Fruit fly (Drosophila melanogaster): ENCODE results near the gene CG17186.

Gene CG17186

dm6 chr3R:19860996-19861719 is 16.2 kb downstream of the CG17186 start, which contains the start of the genes Ire1 and Mrm2 (continued):
- TF ChIP-seq CG18262 (tag; optimal IDR thresholded peaks at IDR 0.05) (peak; percentile 71), h (optimal IDR thresholded peaks at IDR 0.05) (no peak), CG7372 (GFP tag; IDR thresholded peaks at IDR 0.05) (peak; percentile 81), lov (optimal IDR thresholded peaks at IDR 0.05) (no peak), lov (GFP tag; IDR thresholded peaks at IDR 0.05) (peak; percentile 74; the same call in 1 of the 3 replicates), CG14710 (tag; optimal IDR thresholded peaks at IDR 0.05) (peak; percentile 94), H2.0 (GFP tag; IDR thresholded peaks at IDR 0.05) (peak; percentile 80), CG1024 (GFP tag; IDR thresholded peaks at IDR 0.05) (peak; percentile 91), pfk (GFP tag; optimal IDR thresholded peaks at IDR 0.05) (peak; percentile 1), Ssrp (tag; optimal IDR thresholded peaks at IDR 0.05) (peak; percentile 77), pros (GFP tag; optimal IDR thresholded peaks at IDR 0.05) (no peak), CG7556 (GFP tag; optimal IDR thresholded peaks at IDR 0.05) (peak; percentile 46), CG15601 (tag; optimal IDR thresholded peaks at IDR 0.05) (peak; percentile 82), repo (GFP tag; optimal IDR thresholded peaks at IDR 0.05) (peak; percentile 75), chm (GFP tag; IDR thresholded peaks at IDR 0.05) (peak; percentile 57; the same call in 1 of the 2 replicates), H15 (GFP tag; IDR thresholded peaks at IDR 0.05) (peak; percentile 21; the same call in 1 of the 3 replicates), D19B (GFP tag; optimal IDR thresholded peaks at IDR 0.05) (peak; percentile 34), CG8478 (optimal IDR thresholded peaks at IDR 0.05) (no peak), bbx (GFP tag; IDR thresholded peaks at IDR 0.05; ENCODE audit: partially characterized antibody) (peak; percentile 52), CG10959 (GFP tag; IDR thresholded peaks at IDR 0.05) (peak; percentile 63), sens (GFP tag) (peak; percentile 96), trem (tag; optimal IDR thresholded peaks at IDR 0.05) (peak; percentile 89), CTCF (GFP tag; optimal IDR thresholded peaks at IDR 0.05) (no peak), HLH54F (GFP tag; optimal IDR thresholded peaks at IDR 0.05) (peak; percentile 92), NFAT (GFP tag; IDR thresholded peaks at IDR 0.05) (peak; percentile 81), pan (optimal IDR thresholded peaks at IDR 0.05) (no peak), pan (GFP tag; optimal IDR thresholded peaks at IDR 0.05 in 1 of 2, IDR thresholded peaks at IDR 0.05 in 1 of 2) (peak in 1 of 2 experiments; percentile 78), Fer3 (tag; optimal IDR thresholded peaks at IDR 0.05) (peak; percentile 70), CG2120 (GFP tag; optimal IDR thresholded peaks at IDR 0.05) (peak; percentile 91), grn (GFP tag; optimal IDR thresholded peaks at IDR 0.05) (peak; percentile 53), CG5180 (GFP tag; optimal IDR thresholded peaks at IDR 0.05) (no peak), Hr39 (optimal IDR thresholded peaks at IDR 0.05) (no peak), CG8290 (GFP tag; optimal IDR thresholded peaks at IDR 0.05) (peak; percentile 96), CG8290 (tag; optimal IDR thresholded peaks at IDR 0.05) (peak; percentile 88 to 93), CG31441 (GFP tag; IDR thresholded peaks at IDR 0.05) (peak; percentile 69), BtbVII (GFP tag; optimal IDR thresholded peaks at IDR 0.05) (peak; percentile 66), C15 (GFP tag; IDR thresholded peaks at IDR 0.05) (no peak), CG31224 (GFP tag; IDR thresholded peaks at IDR 0.05) (peak; percentile 58; the same call in 1 of the 2 replicates), NC2β (GFP tag; optimal IDR thresholded peaks at IDR 0.05) (peak; percentile 91), HHEX (GFP tag; optimal IDR thresholded peaks at IDR 0.05) (peak; percentile 53), oc (tag; optimal IDR thresholded peaks at IDR 0.05) (no peak), CG33213 (GFP tag; optimal IDR thresholded peaks at IDR 0.05) (peak; percentile 87), CkIIα-i1 (GFP tag; IDR thresholded peaks at IDR 0.05) (0 out of 2 replicates have a peak, but pooled peaks have one; percentile 29), klu (GFP tag; IDR thresholded peaks at IDR 0.05) (peak; percentile 74), Dip2 (GFP tag; IDR thresholded peaks at IDR 0.05) (no peak), sqz (GFP tag; optimal IDR thresholded peaks at IDR 0.05) (no peak), CG11696 (GFP tag; IDR thresholded peaks at IDR 0.05) (peak; percentile 63; the same call in 1 of the 2 replicates), CG7987 (GFP tag; optimal IDR thresholded peaks at IDR 0.05) (no peak), prd (optimal IDR thresholded peaks at IDR 0.05) (no peak), prd (GFP tag; IDR thresholded peaks at IDR 0.05) (peak; percentile 88), CG8359 (GFP tag; optimal IDR thresholded peaks at IDR 0.05; ENCODE audit: borderline replicate concordance) (peak; percentile 53), zen2 (GFP tag; IDR thresholded peaks at IDR 0.05; ENCODE audit: partially characterized antibody) (no peak)

All from whole organism, embryonic.